Worm (Caenorhabditis elegans) whole organism, L4/young adult: Measurements from ENCODE around the gene F25G6.8.
"Not testable (repeated sequence)": the region's sequence is repeated elsewhere in the genome, so short reads cannot be mapped to it uniquely, and the experiment has no call there.

Experiments
- W03F9.2 ChIP-seq: fragments of 150-350 bp; optimal IDR thresholded peaks from 2 replicates; lab custom pipeline; 2014; ENCODE audit warnings: missing biosample characterization, missing genetic modification characterization
- dao-5 ChIP-seq: sonication (generic microtip); optimal IDR thresholded peaks from 2 replicates; lab custom pipeline; 2016; ENCODE audit warnings: missing genotype, missing genetic modification characterization, moderate library complexity, missing compliant biosample characterization
- him-1 ChIP-seq: sonication (generic microtip); optimal IDR thresholded peaks from 2 replicates; lab custom pipeline; 2016; ENCODE audit warnings: missing genotype, missing genetic modification reagents, missing genetic modification characterization, missing compliant biosample characterization

The F25G6.8 gene

ce11 chrV:8592691-8593307, 27.8 kb upstream of the F25G6.8 start:
- no peak for TF ChIP-seq him-1
- TF ChIP-seq dao-5 = no peak
- no peak for TF ChIP-seq W03F9.2

DNA sequence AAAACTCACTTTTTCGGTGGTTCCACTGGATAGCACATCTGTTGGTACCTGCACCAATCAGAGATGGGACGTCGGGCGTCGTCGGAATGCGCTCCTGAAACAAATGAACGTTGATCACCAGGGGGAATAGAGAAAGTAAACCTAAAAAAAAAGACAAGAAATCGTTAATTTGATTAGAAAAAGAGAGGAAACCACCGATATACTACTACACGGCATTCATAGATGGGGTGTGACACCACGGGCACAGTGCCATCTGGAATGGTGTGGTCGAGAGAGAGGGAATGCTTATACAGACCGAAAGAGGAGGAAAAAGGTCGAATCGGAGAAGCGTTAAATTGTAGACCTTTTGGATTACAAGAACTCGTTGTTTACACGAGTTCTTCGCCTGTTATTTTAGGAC, 23.1 kb upstream of the F25G6.8 start, which contains the start of gene C10B5.3:
TSS of gene C10B5.3 (minus strand) at position 101 of the 400 bp plus-strand sequence.
- TF ChIP-seq W03F9.2 (no peak), dao-5 (no peak), him-1 (no peak)

DNA sequence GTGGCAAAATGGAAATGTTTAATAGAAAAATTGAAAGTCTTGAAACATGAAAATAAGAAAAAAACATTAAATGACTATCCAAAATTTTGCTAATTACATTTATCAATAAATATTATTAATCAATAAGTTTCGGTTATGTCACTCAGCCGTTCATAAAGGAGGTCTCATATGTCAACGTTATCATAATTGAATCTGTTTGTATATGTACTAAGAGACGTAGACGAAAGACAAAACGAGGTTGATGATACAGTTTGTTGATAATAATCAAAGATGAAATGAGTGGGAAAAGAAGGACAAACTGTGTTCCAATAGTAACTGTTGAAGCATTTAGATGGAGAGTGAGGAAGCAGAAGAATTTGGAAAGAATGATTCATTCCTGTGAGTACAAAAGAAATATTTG, 21.9 kb upstream of the F25G6.8 start:
- TF ChIP-seq W03F9.2 (no peak), him-1 (no peak), dao-5 (no peak)

DNA sequence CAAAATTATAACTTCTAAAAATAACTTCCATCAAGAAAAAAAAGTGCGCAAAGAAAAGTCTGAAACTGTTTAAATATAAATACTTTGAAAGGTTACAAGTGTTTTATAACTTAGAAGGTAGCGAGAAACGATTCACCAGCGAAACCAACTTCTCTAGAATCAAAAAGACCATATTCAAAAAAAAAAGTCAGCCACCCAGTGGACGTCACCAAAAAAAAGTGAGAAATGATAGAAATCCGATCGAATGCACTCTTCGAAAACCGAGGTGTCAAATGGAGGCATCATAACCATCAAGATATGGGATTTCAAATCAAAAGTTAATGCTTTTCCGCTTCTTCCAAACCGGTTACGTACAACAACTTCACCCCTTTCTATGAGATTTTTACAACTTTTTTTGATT, 21.5 kb upstream of the F25G6.8 start:
- TF ChIP-seq him-1 = no peak
- no peak for TF ChIP-seq dao-5
- no peak for TF ChIP-seq W03F9.2

- TF ChIP-seq W03F9.2 = no peak
- no peak for TF ChIP-seq dao-5
- TF ChIP-seq him-1 = no peak
These were observed 16.0 kb upstream of the F25G6.8 start, which contains the start of gene C10B5.1 for ce11 chrV:8580961-8581360. Gene C10B5.1 (plus strand): TSS chrV:8581261.

- not testable (repeated sequence) for TF ChIP-seq W03F9.2, dao-5, him-1
These were observed 9.8 kb upstream of the F25G6.8 start, which contains the start of gene F25G6.1 for ce11 chrV:8574762-8575161. Gene F25G6.1 (plus strand): TSS chrV:8575062.

ce11 chrV:8569841-8570361, 4.9 kb upstream of the F25G6.8 start, which contains the start of the genes F25G6.9 and symk-1:
Gene F25G6.9 (minus strand): TSS chrV:8570000.
Gene symk-1 (plus strand): TSS chrV:8570311.
- peak; percentile 70 for TF ChIP-seq W03F9.2
- no peak for TF ChIP-seq him-1

DNA sequence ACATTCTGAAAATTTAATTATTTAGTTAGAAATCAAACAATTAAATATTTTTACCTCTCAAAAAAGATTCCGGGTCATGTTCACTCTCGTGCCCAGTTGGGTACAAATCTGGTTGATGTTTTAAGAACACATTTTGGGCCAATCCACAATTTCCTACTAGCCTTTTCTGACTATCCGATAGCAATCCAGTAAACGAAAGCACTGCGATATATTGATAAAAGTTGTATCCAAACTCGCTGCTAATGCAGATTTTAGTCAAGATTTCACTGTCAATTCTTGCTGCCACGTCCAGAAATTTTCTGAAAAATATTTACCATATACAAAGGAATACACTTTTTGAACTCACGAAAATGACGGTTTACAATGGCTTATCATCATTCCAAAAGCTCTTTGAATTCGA, 4.2 kb upstream of the F25G6.8 start:
- no peak for TF ChIP-seq W03F9.2
- no peak for TF ChIP-seq him-1
- no peak for TF ChIP-seq dao-5

DNA sequence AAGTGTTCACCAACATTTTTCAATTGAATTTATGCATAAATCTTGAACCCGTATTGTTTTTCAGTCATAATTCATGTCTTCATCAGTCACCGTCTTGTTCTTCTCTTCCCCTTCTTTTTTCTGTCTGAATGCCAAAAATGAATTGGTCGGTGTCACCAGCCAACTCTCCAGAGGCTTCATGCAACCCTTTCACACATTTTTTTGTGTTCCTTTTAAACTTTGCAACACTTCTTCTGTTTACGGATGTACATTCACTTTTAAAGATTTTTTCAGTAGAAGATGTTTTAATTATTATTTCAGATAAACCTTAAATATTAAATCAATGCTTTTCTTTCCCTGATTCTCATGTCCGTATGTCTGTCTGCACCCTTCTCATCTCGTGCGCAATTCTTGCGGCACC, 4.1 kb downstream of the F25G6.8 start, which contains the start of gene acr-16:
TSS of gene acr-16 (plus strand) at position 301 of the 400 bp plus-strand sequence.
- no peak for TF ChIP-seq dao-5
- TF ChIP-seq him-1 = no peak

DNA sequence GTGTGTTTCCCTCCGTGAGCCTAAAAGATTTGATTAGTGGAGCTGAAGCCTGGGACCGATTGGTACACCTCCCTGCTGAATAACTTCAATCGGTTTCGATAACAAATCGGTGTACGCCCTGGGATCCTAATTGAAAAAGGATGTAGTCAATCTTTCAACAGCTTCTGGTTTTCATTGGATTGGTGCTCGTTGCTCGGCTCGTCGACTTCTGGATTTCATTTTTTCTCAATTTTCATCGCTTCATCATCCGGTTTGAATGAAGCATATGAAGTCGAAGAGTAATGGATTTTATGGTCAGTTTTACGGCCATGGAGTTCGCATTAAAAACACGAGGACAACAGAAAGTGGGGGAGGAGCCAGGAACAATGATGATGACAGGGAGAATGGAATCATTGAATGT, 9.0 kb downstream of the F25G6.8 start:
- TF ChIP-seq dao-5 (no peak), him-1 (no peak), W03F9.2 (no peak)

- no peak for TF ChIP-seq dao-5
- TF ChIP-seq him-1 = no peak
- TF ChIP-seq W03F9.2 = no peak
These were observed 12.5 kb downstream of the F25G6.8 start, which contains the start of gene acr-15 for ce11 chrV:8552460-8552859. Gene acr-15 (plus strand): TSS chrV:8552695.

- TF ChIP-seq dao-5 = no peak
- TF ChIP-seq him-1 = no peak
- no peak for TF ChIP-seq W03F9.2
These were observed 16.0 kb downstream of the F25G6.8 start, which contains the start of gene stdh-4 for ce11 chrV:8548989-8549388. Gene stdh-4 (plus strand): TSS chrV:8549289.

- no peak for TF ChIP-seq W03F9.2
- TF ChIP-seq dao-5 = no peak
- TF ChIP-seq him-1 = no peak
These were observed 19.3 kb downstream of the F25G6.8 start, which contains the start of the genes slc-17.8 and asns-1 for ce11 chrV:8545531-8546224. Gene slc-17.8 (minus strand): TSS chrV:8545581. Gene asns-1 (plus strand): TSS chrV:8546174.

DNA sequence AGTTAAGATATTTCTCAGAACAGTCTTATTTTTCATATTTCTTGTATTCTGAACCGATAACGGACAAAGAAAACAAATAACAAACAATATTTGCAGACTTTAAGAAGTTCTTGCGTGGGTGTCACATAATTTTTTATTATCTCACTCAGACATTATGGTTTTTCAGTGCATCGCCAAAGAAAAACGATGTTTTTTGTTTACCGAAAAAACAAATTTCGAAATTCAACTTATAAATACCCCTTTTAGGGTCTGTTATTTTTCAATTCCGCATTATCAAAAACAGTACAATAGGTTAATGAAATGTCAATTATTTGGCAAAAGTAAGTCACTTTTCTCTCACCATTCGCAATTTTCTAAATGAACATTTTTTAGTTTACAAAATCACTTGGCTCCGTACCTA, 27.9 kb downstream of the F25G6.8 start, which contains the start of gene otpl-4:
TSS of gene otpl-4 (plus strand) at position 301 of the 400 bp plus-strand sequence.
- TF ChIP-seq him-1 (no peak), W03F9.2 (no peak), dao-5 (no peak)

ce11 chrV:8536213-8536612, 28.8 kb downstream of the F25G6.8 start, which contains the start of gene his-39:
Gene his-39 (plus strand): TSS chrV:8536513.
- no peak for TF ChIP-seq W03F9.2
